Fruit fly (Drosophila melanogaster) whole organism, embryonic: Measurements from ENCODE around the gene CG1024.

Source experiments
- Ada2b ChIP-seq: fragments of 200-800 bp; sonication (Bioruptor generic); IDR thresholded peaks from 2 replicates; pipeline ENCODE4 v1.3.6; 2022; ENCODE audit warnings: missing biosample characterization, missing genetic modification characterization
- Adf1 ChIP-seq: fragments of 200-800 bp; sonication (Bioruptor generic); IDR thresholded peaks from 2 replicates; pipeline ENCODE4 v1.3.6; 2022; ENCODE audit warnings: missing biosample characterization, missing genetic modification characterization
- Awh ChIP-seq: fragments of 200-800 bp; sonication (Bioruptor generic); IDR thresholded peaks from 2 replicates; pipeline ENCODE4, ENCODE4 v1.3.6; 2022; ENCODE audit warnings: missing biosample characterization, missing genetic modification characterization
- CG10147 ChIP-seq: fragments of 200-800 bp; sonication (Bioruptor generic); optimal IDR thresholded peaks from 2 replicates; lab custom pipeline; 2019; ENCODE audit warnings: missing biosample characterization, mild to moderate bottlenecking, missing genetic modification characterization, moderate library complexity
- CG12155 ChIP-seq: fragments of 200-800 bp; sonication (Bioruptor generic); optimal IDR thresholded peaks from 3 replicates; lab custom pipeline; 2016; ENCODE audit warnings: missing biosample characterization, missing genetic modification characterization
- CG12391 ChIP-seq: fragments of 200-800 bp; sonication (Bioruptor generic); optimal IDR thresholded peaks from 3 replicates; lab custom pipeline; 2018; ENCODE audit warnings: missing biosample characterization, mild to moderate bottlenecking, missing genetic modification characterization, moderate library complexity
- CG12744 ChIP-seq: fragments of 200-800 bp; sonication (Bioruptor generic); optimal IDR thresholded peaks from 2 replicates; lab custom pipeline; 2016; ENCODE audit warnings: missing biosample characterization, missing genetic modification characterization
- CG15011 ChIP-seq: fragments of 200-800 bp; sonication (Bioruptor generic); optimal IDR thresholded peaks from 3 replicates; lab custom pipeline; 2018; ENCODE audit warnings: missing biosample characterization, mild to moderate bottlenecking, missing genetic modification characterization
- CG30431 ChIP-seq: fragments of 200-800 bp; sonication (Bioruptor generic); optimal IDR thresholded peaks from 2 replicates; lab custom pipeline; 2017; ENCODE audit warnings: missing biosample characterization, missing genetic modification characterization
- CG31365 ChIP-seq: fragments of 200-800 bp; sonication (Bioruptor generic); optimal IDR thresholded peaks from 2 replicates; lab custom pipeline; 2018; ENCODE audit warnings: missing biosample characterization, mild to moderate bottlenecking, missing genetic modification characterization
- CG34224 ChIP-seq: fragments of 200-800 bp; sonication (Bioruptor generic); IDR thresholded peaks from 3 replicates; pipeline ENCODE4 v1.3.6; 2022; ENCODE audit warnings: missing biosample characterization, missing genetic modification characterization; ENCODE audit not compliant: partially characterized antibody
- CG3847 ChIP-seq: fragments of 200-800 bp; sonication (Bioruptor generic); IDR thresholded peaks from 2 replicates; pipeline ENCODE4 v1.3.6; 2022; ENCODE audit warnings: missing biosample characterization, missing genetic modification characterization
- CG42726 ChIP-seq: fragments of 200-800 bp; sonication (Bioruptor generic); IDR thresholded peaks from 2 replicates; pipeline ENCODE4 v1.3.6; 2022; ENCODE audit warnings: missing biosample characterization, missing genetic modification characterization; ENCODE audit not compliant: partially characterized antibody
- CG4360 ChIP-seq: fragments of 200-800 bp; sonication (Bioruptor generic); IDR thresholded peaks from 2 replicates; pipeline ENCODE4 v1.3.6; 2022; ENCODE audit warnings: missing biosample characterization, missing genetic modification characterization
- CG6854 ChIP-seq: fragments of 200-800 bp; sonication (Bioruptor generic); optimal IDR thresholded peaks from 3 replicates; lab custom pipeline; 2017; ENCODE audit warnings: missing biosample characterization, mild to moderate bottlenecking, missing genetic modification characterization
- CG7556 ChIP-seq: fragments of 200-800 bp; sonication (Bioruptor generic); optimal IDR thresholded peaks from 2 replicates; lab custom pipeline; 2017; ENCODE audit warnings: missing biosample characterization, mild to moderate bottlenecking, missing genetic modification characterization
- CG7745 ChIP-seq: fragments of 200-800 bp; sonication (Bioruptor generic); optimal IDR thresholded peaks from 2 replicates; lab custom pipeline; 2018; ENCODE audit warnings: missing biosample characterization, mild to moderate bottlenecking, missing genetic modification characterization, moderate library complexity
- CG7786 ChIP-seq: fragments of 200-800 bp; sonication (Bioruptor generic); optimal IDR thresholded peaks from 2 replicates; lab custom pipeline; 2016; ENCODE audit warnings: missing biosample characterization, missing genetic modification characterization
- CG8478 ChIP-seq: fragments of >200 bp; optimal IDR thresholded peaks from 2 replicates; lab custom pipeline; 2018
- CG8765 ChIP-seq: fragments of 200-800 bp; sonication (Bioruptor generic); IDR thresholded peaks from 2 replicates; pipeline ENCODE4 v1.3.6; 2022; ENCODE audit warnings: missing biosample characterization, missing genetic modification characterization
- Deaf1 ChIP-seq: fragments of 200-800 bp; optimal IDR thresholded peaks from 3 replicates; lab custom pipeline; 2019; ENCODE audit warnings: missing biosample characterization, mild to moderate bottlenecking, missing genetic modification characterization, moderate library complexity
- Dp ChIP-seq: fragments of 200-800 bp; sonication (Bioruptor generic); optimal IDR thresholded peaks from 2 replicates; lab custom pipeline; 2018; ENCODE audit warnings: missing biosample characterization, mild to moderate bottlenecking, missing genetic modification characterization, moderate library complexity
- E2f1 ChIP-seq: fragments of 200-800 bp; sonication (Bioruptor generic); IDR thresholded peaks from 2 replicates; pipeline ENCODE4 v1.3.6; 2022; ENCODE audit warnings: missing biosample characterization, missing genetic modification characterization
- Ets65A ChIP-seq: fragments of 200-800 bp; sonication (Bioruptor generic); peaks from one replicate; lab custom pipeline; 2016; ENCODE audit warnings: missing biosample characterization, missing genetic modification characterization
- GATAe ChIP-seq: fragments of 200-800 bp; sonication (Bioruptor generic); conservative IDR thresholded peaks from 2 replicates; pipeline ENCODE4 v1.3.6; 2022; ENCODE audit warnings: missing biosample characterization, missing genetic modification characterization
- HmgD ChIP-seq: fragments of 200-800 bp; sonication (Bioruptor generic); optimal IDR thresholded peaks from 3 replicates; lab custom pipeline; 2016; ENCODE audit warnings: missing biosample characterization, missing genetic modification characterization
- MBD-R2 ChIP-seq: fragments of 200-800 bp; sonication (Bioruptor generic); IDR thresholded peaks from 2 replicates; pipeline ENCODE4 v1.3.6; 2022; ENCODE audit warnings: missing biosample characterization, missing genetic modification characterization
- NC2α ChIP-seq: fragments of 200-800 bp; sonication (Bioruptor generic); optimal IDR thresholded peaks from 2 replicates; lab custom pipeline; 2016; ENCODE audit warnings: missing biosample characterization, missing genetic modification characterization
- PHDP ChIP-seq: fragments of 200-800 bp; sonication (Bioruptor generic); optimal IDR thresholded peaks from 3 replicates; lab custom pipeline; 2018; ENCODE audit warnings: missing biosample characterization, mild to moderate bottlenecking, missing genetic modification characterization, moderate library complexity
- Ptx1 ChIP-seq: fragments of 200-800 bp; sonication (Bioruptor generic); IDR thresholded peaks from 2 replicates; pipeline ENCODE4 v1.3.6; 2022; ENCODE audit warnings: missing biosample characterization, missing genetic modification characterization
- Six4 ChIP-seq: fragments of 200-800 bp; sonication (Bioruptor generic); optimal IDR thresholded peaks from 2 replicates; lab custom pipeline; 2016; ENCODE audit warnings: missing biosample characterization, missing genetic modification characterization
- Trl ChIP-seq, 3 experiments: fragments of >200 bp in 2 of 3; fragments of 200-800 bp in 1 of 3; sonication (Bioruptor generic) in 1 of 3; optimal IDR thresholded peaks; 2 replicates in 1 of 3; 3 replicates in 2 of 3; lab custom pipeline; 2016 to 2017; ENCODE audit warnings: missing biosample characterization in 1 of 3, missing genetic modification characterization in 1 of 3
- ato ChIP-seq: fragments of 200-800 bp; sonication (Bioruptor generic); IDR thresholded peaks from 2 replicates; pipeline ENCODE4 v1.3.6; 2022; ENCODE audit warnings: missing biosample characterization, missing genetic modification characterization; ENCODE audit not compliant: partially characterized antibody
- bcd ChIP-seq: fragments of 200-800 bp; sonication (Bioruptor generic); optimal IDR thresholded peaks from 2 replicates; lab custom pipeline; 2017; ENCODE audit warnings: missing biosample characterization, mild to moderate bottlenecking, missing genetic modification characterization
- bigmax ChIP-seq: fragments of 200-800 bp; sonication (Bioruptor generic); optimal IDR thresholded peaks from 2 replicates; lab custom pipeline; 2018; ENCODE audit warnings: missing biosample characterization, mild to moderate bottlenecking, missing genetic modification characterization
- cas ChIP-seq: fragments of 200-800 bp; sonication (Bioruptor generic); IDR thresholded peaks from 2 replicates; pipeline ENCODE4 v1.3.6; 2022; ENCODE audit warnings: missing biosample characterization, missing genetic modification characterization
- chif ChIP-seq, 2 experiments: fragments of 200-800 bp; sonication (Bioruptor generic); optimal IDR thresholded peaks; 3 replicates each; lab custom pipeline; 2016; ENCODE audit warnings: missing biosample characterization in 2 of 2, missing genetic modification characterization in 2 of 2
- da ChIP-seq: fragments of 200-800 bp; sonication (Bioruptor generic); optimal IDR thresholded peaks from 2 replicates; lab custom pipeline; 2016; ENCODE audit warnings: missing biosample characterization, missing genetic modification characterization
- esg ChIP-seq: fragments of 200-800 bp; sonication (Bioruptor generic); conservative IDR thresholded peaks from 2 replicates; pipeline ENCODE4 v1.3.6; 2022; ENCODE audit warnings: missing biosample characterization, missing genetic modification characterization
- gcm2 ChIP-seq: fragments of 200-800 bp; sonication (Bioruptor generic); optimal IDR thresholded peaks from 2 replicates; lab custom pipeline; 2016; ENCODE audit warnings: missing biosample characterization, missing genetic modification characterization
- insv ChIP-seq, 2 experiments: fragments of 200-800 bp; sonication (Bioruptor generic); optimal IDR thresholded peaks; 3 replicates each; lab custom pipeline; 2016 to 2018; ENCODE audit warnings: missing biosample characterization in 2 of 2, missing genetic modification characterization in 2 of 2
- kay ChIP-seq: fragments of 200-800 bp; sonication (Bioruptor generic); optimal IDR thresholded peaks from 2 replicates; lab custom pipeline; 2016; ENCODE audit warnings: missing biosample characterization, missing genetic modification characterization
- kni ChIP-seq: fragments of 200-800 bp; sonication (Bioruptor generic); optimal IDR thresholded peaks from 3 replicates; lab custom pipeline; 2017; ENCODE audit warnings: mild to moderate bottlenecking, missing biosample characterization, missing genetic modification reagents, missing genetic modification characterization
- rib ChIP-seq: fragments of 200-800 bp; sonication (Bioruptor generic); IDR thresholded peaks from 2 replicates; pipeline ENCODE4 v1.3.6; 2022; ENCODE audit warnings: missing biosample characterization, missing genetic modification characterization
- run ChIP-seq: fragments of 200-800 bp; sonication (Bioruptor generic); optimal IDR thresholded peaks from 3 replicates; lab custom pipeline; 2018; ENCODE audit warnings: missing biosample characterization, mild to moderate bottlenecking, missing genetic modification characterization
- slbo ChIP-seq: fragments of 200-800 bp; sonication (Bioruptor generic); IDR thresholded peaks from 2 replicates; pipeline ENCODE4 v1.3.6; 2022; ENCODE audit warnings: missing biosample characterization, missing genetic modification characterization
- so ChIP-seq: fragments of 200-800 bp; sonication (Bioruptor generic); IDR thresholded peaks from 3 replicates; pipeline ENCODE4 v1.3.6; 2022; ENCODE audit warnings: missing biosample characterization, missing genetic modification characterization
- tna ChIP-seq: fragments of 200-800 bp; sonication (Bioruptor generic); IDR thresholded peaks from 2 replicates; pipeline ENCODE4 v1.3.6; 2022; ENCODE audit warnings: missing biosample characterization, missing genetic modification characterization; ENCODE audit not compliant: partially characterized antibody
- wdn ChIP-seq: fragments of 200-800 bp; sonication (Bioruptor generic); IDR thresholded peaks from 2 replicates; pipeline ENCODE4 v1.3.6; 2022; ENCODE audit warnings: missing biosample characterization, missing genetic modification characterization
- yki ChIP-seq: fragments of >200 bp; optimal IDR thresholded peaks from 3 replicates; lab custom pipeline; 2018
- zfh1 ChIP-seq: fragments of 200-800 bp; sonication (Bioruptor generic); IDR thresholded peaks from 3 replicates; pipeline ENCODE4 v1.3.6; 2022; ENCODE audit warnings: missing biosample characterization, missing genetic modification characterization
- zfh2 ChIP-seq: fragments of 200-800 bp; sonication (Bioruptor generic); optimal IDR thresholded peaks from 2 replicates; lab custom pipeline; 2016; ENCODE audit warnings: missing biosample characterization, missing genetic modification characterization

Gene CG1024

DNA sequence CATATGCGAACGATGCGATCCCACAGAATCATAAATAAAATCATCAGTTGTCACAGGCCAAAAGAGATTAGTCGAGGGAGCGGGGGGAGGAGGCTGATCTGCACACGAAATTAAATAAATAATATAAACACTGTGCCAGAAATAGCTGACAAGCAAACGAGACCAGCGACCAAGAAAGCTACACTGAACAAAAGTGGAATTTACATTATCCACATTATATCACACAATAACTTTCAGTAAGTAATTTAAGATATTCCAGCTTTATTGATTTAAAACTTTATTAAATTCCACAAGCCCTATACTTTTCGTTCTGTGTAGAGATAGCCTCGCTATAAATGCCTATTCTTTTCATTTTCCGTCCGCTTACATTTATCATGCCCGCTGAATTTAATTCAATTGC is 24.0 kb upstream of the CG1024 start (continued):
- TF ChIP-seq Six4 (GFP tag; lab: Kevin White, UChicago) (peak; percentile 54), CG7556 (peak; percentile 79), CG15011 (GFP tag; lab: Kevin White, UChicago) (peak; percentile 59), Awh (GFP tag; lab: Robert Waterston, UW) (peak; percentile 91), Trl (optimal IDR thresholded peaks at IDR 0.05; lab: Kevin White, UChicago) (no peak), Trl (GFP tag; optimal IDR thresholded peaks at IDR 0.05; lab: Kevin White, UChicago) (peak; percentile 79), CG34224 (GFP tag; lab: Robert Waterston, UW) (no peak), CG6854 (peak; percentile 36), Ets65A (peak; percentile 96), CG30431 (GFP tag; lab: Kevin White, UChicago) (peak; percentile 49), CG12744 (GFP tag; lab: Kevin White, UChicago) (peak; percentile 64), CG3847 (peak; percentile 82), NC2α (peak; percentile 57), CG42726 (GFP tag; lab: Robert Waterston, UW) (no peak), gcm2 (GFP tag; lab: Kevin White, UChicago) (peak; percentile 52), rib (GFP tag; lab: Robert Waterston, UW) (no peak; the same call in 1 of the 2 replicates), Deaf1 (peak; percentile 24), Ada2b (GFP tag; lab: Robert Waterston, UW) (peak; percentile 89), bcd (GFP tag; lab: Kevin White, UChicago) (peak; percentile 76), slbo (peak; percentile 93), PHDP (tag; lab: Kevin White, UChicago) (peak; percentile 84), zfh2 (peak; percentile 70), wdn (GFP tag; lab: Robert Waterston, UW) (peak; percentile 74), CG8478 (lab: Kevin White, UChicago) (no peak), esg (GFP tag; lab: Robert Waterston, UW) (peak; percentile 87), da (GFP tag; lab: Kevin White, UChicago) (no peak), MBD-R2 (no peak; the same call in 1 of the 2 replicates), zfh1 (peak; percentile 87), CG8765 (no peak; the same call in 1 of the 2 replicates), run (peak; percentile 58), GATAe (GFP tag; lab: Robert Waterston, UW) (peak; percentile 42; the same call in 1 of the 2 replicates), CG4360 (GFP tag; lab: Robert Waterston, UW) (no peak), so (GFP tag; lab: Robert Waterston, UW) (peak; percentile 87), HmgD (GFP tag; lab: Kevin White, UChicago) (no peak), CG12391 (peak; percentile 86), yki (lab: Kevin White, UChicago) (no peak), CG31365 (tag; lab: Kevin White, UChicago) (peak; percentile 26), E2f1 (GFP tag; lab: Robert Waterston, UW) (peak; percentile 87), insv (GFP tag; optimal IDR thresholded peaks at IDR 0.05; lab: Kevin White, UChicago) (no peak), Ptx1 (GFP tag; lab: Robert Waterston, UW) (peak; percentile 93), ato (no peak), Dp (GFP tag; lab: Kevin White, UChicago) (no peak), kni (GFP tag; lab: Kevin White, UChicago) (no peak), tna (GFP tag; lab: Robert Waterston, UW) (no peak), CG7745 (tag; lab: Kevin White, UChicago) (no peak), chif (GFP tag; optimal IDR thresholded peaks at IDR 0.05; lab: Kevin White, UChicago) (peak; percentile 62 to 75), CG7786 (GFP tag; lab: Kevin White, UChicago) (peak; percentile 61), CG12155 (GFP tag; lab: Kevin White, UChicago) (peak; percentile 71), cas (peak; percentile 77), CG10147 (GFP tag; lab: Kevin White, UChicago) (peak; percentile 61), Adf1 (GFP tag; lab: Robert Waterston, UW) (no peak), kay (GFP tag; lab: Kevin White, UChicago) (peak; percentile 28), bigmax (GFP tag; lab: Kevin White, UChicago) (no peak)
